Fruit fly (Drosophila melanogaster) Kc167 (cell line): Measurements from ENCODE around the gene Spp.

Experiments
- Myc ChIP-seq: fragments of >200 bp; optimal IDR thresholded peaks from 2 replicates; lab custom pipeline; 2017; ENCODE audit warnings: missing external identifiers
- Sin3A ChIP-seq: fragments of >200 bp; optimal IDR thresholded peaks from 2 replicates; lab custom pipeline; 2018; ENCODE audit warnings: missing external identifiers
- h ChIP-seq: fragments of >200 bp; optimal IDR thresholded peaks from 3 replicates; lab custom pipeline; 2018; ENCODE audit warnings: missing external identifiers
- insv ChIP-seq: fragments of >200 bp; optimal IDR thresholded peaks from 3 replicates; lab custom pipeline; 2018; ENCODE audit warnings: missing external identifiers
- psq ChIP-seq: fragments of >200 bp; optimal IDR thresholded peaks from 2 replicates; lab custom pipeline; 2017; ENCODE audit warnings: missing external identifiers
- ttk ChIP-seq: sonication (Bioruptor generic); optimal IDR thresholded peaks from 2 replicates; lab custom pipeline; 2017; ENCODE audit warnings: missing external identifiers

Gene Spp

dm6 chr2L:525547-526180, 18.8 kb downstream of the Spp start:
- TF ChIP-seq ttk (lab: Kevin White, UChicago) (no peak), psq (lab: Kevin White, UChicago) (no peak), Myc (lab: Kevin White, UChicago) (no peak), h (lab: Kevin White, UChicago) (no peak), insv (lab: Kevin White, UChicago) (no peak)

dm6 chr2L:524515-524920, 19.9 kb downstream of the Spp start:
- no peak for TF ChIP-seq Myc (lab: Kevin White, UChicago)

- TF ChIP-seq insv (lab: Kevin White, UChicago): no peak
- TF ChIP-seq Myc (lab: Kevin White, UChicago): no peak
- no peak for TF ChIP-seq ttk (lab: Kevin White, UChicago)
- no peak for TF ChIP-seq h (lab: Kevin White, UChicago)
- no peak for TF ChIP-seq Sin3A (lab: Kevin White, UChicago)
- TF ChIP-seq psq (lab: Kevin White, UChicago): no peak
These were observed 21.2 kb downstream of the Spp start for dm6 chr2L:523165-523835.

- TF ChIP-seq psq (lab: Kevin White, UChicago): no peak
- no peak for TF ChIP-seq Sin3A (lab: Kevin White, UChicago)
- no peak for TF ChIP-seq Myc (lab: Kevin White, UChicago)
- TF ChIP-seq ttk (lab: Kevin White, UChicago): no peak
- no peak for TF ChIP-seq h (lab: Kevin White, UChicago)
- TF ChIP-seq insv (lab: Kevin White, UChicago): no peak
These were observed 21.7 kb downstream of the Spp start for dm6 chr2L:522752-523151.

- TF ChIP-seq h (lab: Kevin White, UChicago) (no peak), Myc (lab: Kevin White, UChicago) (no peak), psq (lab: Kevin White, UChicago) (no peak)
These were observed 22.4 kb downstream of the Spp start for dm6 chr2L:521940-522632.

dm6 chr2L:521001-521827, 23.2 kb downstream of the Spp start:
- TF ChIP-seq h (lab: Kevin White, UChicago): no peak

- no peak for TF ChIP-seq insv (lab: Kevin White, UChicago)
- TF ChIP-seq Myc (lab: Kevin White, UChicago): no peak
- no peak for TF ChIP-seq h (lab: Kevin White, UChicago)
- TF ChIP-seq Sin3A (lab: Kevin White, UChicago): no peak
- no peak for TF ChIP-seq psq (lab: Kevin White, UChicago)
- TF ChIP-seq ttk (lab: Kevin White, UChicago): no peak
These were observed 24.0 kb downstream of the Spp start for dm6 chr2L:520331-521000.

- no peak for TF ChIP-seq psq (lab: Kevin White, UChicago)
These were observed 25.2 kb downstream of the Spp start for dm6 chr2L:518979-519891.

dm6 chr2L:518620-518913, 25.9 kb downstream of the Spp start:
- TF ChIP-seq h (lab: Kevin White, UChicago): no peak
- TF ChIP-seq Sin3A (lab: Kevin White, UChicago): no peak
- TF ChIP-seq Myc (lab: Kevin White, UChicago): no peak
- TF ChIP-seq insv (lab: Kevin White, UChicago): no peak
- TF ChIP-seq psq (lab: Kevin White, UChicago): no peak
- no peak for TF ChIP-seq ttk (lab: Kevin White, UChicago)

dm6 chr2L:517911-518619, 26.4 kb downstream of the Spp start:
- TF ChIP-seq Sin3A (lab: Kevin White, UChicago) (no peak), insv (lab: Kevin White, UChicago) (no peak), h (lab: Kevin White, UChicago) (no peak), ttk (lab: Kevin White, UChicago) (no peak), psq (lab: Kevin White, UChicago) (no peak), Myc (lab: Kevin White, UChicago) (no peak)
